Worm (Caenorhabditis elegans) whole organism, L2 larva: ENCODE data around the gene cest-2.1.

Experiments
- lin-39 ChIP-seq: fragments of 150-350 bp; optimal IDR thresholded peaks from 2 replicates; lab custom pipeline; 2014; ENCODE audit warnings: missing biosample characterization, missing genetic modification reagents, missing genetic modification characterization
- lsy-2 ChIP-seq, 2 experiments: fragments of 150-350 bp in 1 of 2; sonication (generic microtip) in 1 of 2; optimal IDR thresholded peaks; 2 replicates each; lab custom pipeline; 2014 to 2017; ENCODE audit warnings: missing biosample characterization in 2 of 2, missing genetic modification characterization in 2 of 2
- mdl-1 ChIP-seq, 2 experiments: fragments of 150-350 bp in 1 of 2; sonication (generic microtip) in 1 of 2; optimal IDR thresholded peaks; 2 replicates each; lab custom pipeline; 2017; ENCODE audit warnings: missing biosample characterization in 2 of 2, missing genetic modification characterization in 2 of 2
- nhr-237 ChIP-seq: fragments of 150-350 bp; optimal IDR thresholded peaks from 2 replicates; lab custom pipeline; 2014; ENCODE audit warnings: missing biosample characterization, missing genetic modification characterization

ce11 chrV:14149125-14149524 is 22.2 kb downstream of the cest-2.1 start:
- TF ChIP-seq mdl-1 (tag; optimal IDR thresholded peaks at IDR 0.05; lab: Kevin White, UChicago) = no peak
- no peak for TF ChIP-seq nhr-237 (tag; lab: Kevin White, UChicago)
- TF ChIP-seq lsy-2 (tag; optimal IDR thresholded peaks at IDR 0.05; lab: Kevin White, UChicago) = no peak
- no peak for TF ChIP-seq lin-39 (tag; lab: Kevin White, UChicago)
